Fruit fly (Drosophila melanogaster): ENCODE data around the gene CG3407.

CG3407 gene

DNA sequence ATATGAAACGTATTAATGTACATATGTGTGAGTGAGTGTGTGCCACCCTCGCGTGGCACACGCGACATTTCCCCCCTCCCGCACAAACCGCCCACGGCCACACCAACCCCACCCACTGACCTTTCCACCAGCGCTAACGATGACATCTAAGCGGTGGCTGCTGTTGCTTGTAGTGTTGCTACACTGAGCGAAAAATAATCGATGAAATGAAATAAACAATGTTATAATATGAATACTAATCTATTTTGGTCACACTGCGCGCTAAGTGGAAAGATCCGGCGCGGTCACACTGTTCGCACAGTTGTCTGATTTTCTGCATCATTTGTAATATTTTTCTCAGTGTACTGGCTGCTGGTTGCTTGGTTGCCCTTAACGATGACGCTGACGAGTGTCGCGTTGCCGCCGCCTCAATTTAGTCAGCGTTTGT is 19.1 kb upstream of the CG3407 start (continued):
- TF ChIP-seq CG6272 (GFP tag; IDR thresholded peaks at IDR 0.05) (peak; percentile 89), CG30020 (tag; optimal IDR thresholded peaks at IDR 0.05) (peak; percentile 81), CG12219 (GFP tag; optimal IDR thresholded peaks at IDR 0.05) (peak; percentile 97), CG11560 (tag; IDR thresholded peaks at IDR 0.05) (peak; percentile 83), ewg (GFP tag; optimal IDR thresholded peaks at IDR 0.05) (peak; percentile 96), Hr51 (GFP tag; optimal IDR thresholded peaks at IDR 0.05) (peak; percentile 92 to 95), CG11085 (GFP tag; IDR thresholded peaks at IDR 0.05) (peak; percentile 77), sima (GFP tag; optimal IDR thresholded peaks at IDR 0.05) (peak; percentile 88), CG17912 (GFP tag; optimal IDR thresholded peaks at IDR 0.05) (peak; percentile 86), CG13775 (GFP tag; optimal IDR thresholded peaks at IDR 0.05) (peak; percentile 95), zen2 (GFP tag; IDR thresholded peaks at IDR 0.05; ENCODE audit: partially characterized antibody) (no peak), bowl (GFP tag; IDR thresholded peaks at IDR 0.05) (peak; percentile 83), ssp (GFP tag; IDR thresholded peaks at IDR 0.05) (peak; percentile 90), pros (GFP tag; optimal IDR thresholded peaks at IDR 0.05) (peak; percentile 76), CG4424 (GFP tag; optimal IDR thresholded peaks at IDR 0.05) (peak; percentile 98), ci (GFP tag; IDR thresholded peaks at IDR 0.05) (peak; percentile 99), insv (GFP tag; optimal IDR thresholded peaks at IDR 0.05) (peak; percentile 18 to 50), Deaf1 (tag; optimal IDR thresholded peaks at IDR 0.05) (peak; percentile 75), CG7372 (GFP tag; IDR thresholded peaks at IDR 0.05) (peak; percentile 90), Dip2 (GFP tag; IDR thresholded peaks at IDR 0.05) (peak; percentile 27; the same call in 1 of the 2 replicates), p53 (GFP tag; optimal IDR thresholded peaks at IDR 0.05) (peak; percentile 91), CG2678 (tag; optimal IDR thresholded peaks at IDR 0.05) (peak; percentile 95), Gug (GFP tag; IDR thresholded peaks at IDR 0.05) (peak; percentile 96), CG18011 (GFP tag; optimal IDR thresholded peaks at IDR 0.05) (peak; percentile 65), CG7745 (tag; optimal IDR thresholded peaks at IDR 0.05) (peak; percentile 86), CG4328 (GFP tag; optimal IDR thresholded peaks at IDR 0.05) (peak; percentile 81), Xrp1 (GFP tag; IDR thresholded peaks at IDR 0.05) (peak; percentile 99), fu2 (GFP tag; optimal IDR thresholded peaks at IDR 0.05) (peak; percentile 80), CG8290 (GFP tag; optimal IDR thresholded peaks at IDR 0.05) (peak; percentile 97), CG8290 (tag; optimal IDR thresholded peaks at IDR 0.05) (peak; percentile 84 to 97), ash1 (GFP tag; optimal IDR thresholded peaks at IDR 0.05) (no peak), vfl (GFP tag; optimal IDR thresholded peaks at IDR 0.05) (peak; percentile 83), CG8388 (GFP tag; optimal IDR thresholded peaks at IDR 0.05) (peak; percentile 97), mirr (GFP tag; optimal IDR thresholded peaks at IDR 0.05) (peak; percentile 74), sim (GFP tag; IDR thresholded peaks at IDR 0.05) (peak; percentile 97), zf30C (GFP tag; optimal IDR thresholded peaks at IDR 0.05) (peak; percentile 96), CG30431 (GFP tag; optimal IDR thresholded peaks at IDR 0.05) (peak; percentile 99), CG14014 (GFP tag; IDR thresholded peaks at IDR 0.05) (peak; percentile 91), ERR (GFP tag; optimal IDR thresholded peaks at IDR 0.05) (peak; percentile 90), CG10366 (GFP tag; IDR thresholded peaks at IDR 0.05) (peak; percentile 96), CG11723 (GFP tag; optimal IDR thresholded peaks at IDR 0.05) (peak; percentile 92), CG17829 (tag; optimal IDR thresholded peaks at IDR 0.05) (peak; percentile 98), pfk (GFP tag; optimal IDR thresholded peaks at IDR 0.05) (no peak), pum (GFP tag; optimal IDR thresholded peaks at IDR 0.05) (peak; percentile 98), CHES-1-like (GFP tag; optimal IDR thresholded peaks at IDR 0.05) (peak; percentile 94), chinmo (GFP tag; IDR thresholded peaks at IDR 0.05; ENCODE audit: partially characterized antibody) (no peak), CG10267 (tag; optimal IDR thresholded peaks at IDR 0.05) (peak; percentile 94), CG6254 (GFP tag; optimal IDR thresholded peaks at IDR 0.05) (peak; percentile 96), YL-1 (GFP tag; optimal IDR thresholded peaks at IDR 0.05) (peak; percentile 83), jumu (GFP tag; optimal IDR thresholded peaks at IDR 0.05) (peak; percentile 97), CG11093 (GFP tag; IDR thresholded peaks at IDR 0.05) (peak; percentile 93)

All from whole organism, embryonic.